Fruit fly (Drosophila melanogaster) whole organism, prepupa: Measurements from ENCODE around the gene Pp2B-14D.
A peak's percentile ranks its signal among the peaks of the same experiment; 100 is the strongest.

ENCODE experiments used
- Blimp-1 ChIP-seq: fragments of 200-800 bp; sonication (Bioruptor generic); optimal IDR thresholded peaks from 3 replicates; lab custom pipeline; 2017; ENCODE audit warnings: missing biosample characterization, missing genetic modification characterization, mild to moderate bottlenecking, moderate library complexity, missing genetic modification reagents
- CG10631 ChIP-seq: fragments of 200-800 bp; sonication (Bioruptor generic); optimal IDR thresholded peaks from 2 replicates; lab custom pipeline; 2016; ENCODE audit warnings: missing biosample characterization, missing genetic modification characterization
- CG10669 ChIP-seq: fragments of 200-800 bp; sonication (Bioruptor generic); optimal IDR thresholded peaks from 3 replicates; lab custom pipeline; 2018; ENCODE audit warnings: missing biosample characterization, mild to moderate bottlenecking, missing genetic modification characterization, moderate library complexity
- CG11294 ChIP-seq: fragments of 200-800 bp; sonication (Bioruptor generic); IDR thresholded peaks from 2 replicates; pipeline ENCODE4 v1.3.6; 2022; ENCODE audit warnings: missing biosample characterization, missing genetic modification characterization
- CG1621 ChIP-seq: fragments of 200-800 bp; sonication (Bioruptor generic); optimal IDR thresholded peaks from 3 replicates; lab custom pipeline; 2018; ENCODE audit warnings: missing biosample characterization, mild to moderate bottlenecking, missing genetic modification characterization
- CG16779 ChIP-seq: fragments of 200-800 bp; sonication (Bioruptor generic); optimal IDR thresholded peaks from 3 replicates; lab custom pipeline; 2017; ENCODE audit warnings: missing biosample characterization, mild to moderate bottlenecking, missing genetic modification characterization
- CG3032 ChIP-seq: fragments of 200-800 bp; optimal IDR thresholded peaks from 2 replicates; lab custom pipeline; 2019; ENCODE audit warnings: missing biosample characterization, mild to moderate bottlenecking, missing genetic modification characterization, moderate library complexity
- CG31627 ChIP-seq: fragments of 200-800 bp; sonication (Bioruptor generic); optimal IDR thresholded peaks from 3 replicates; lab custom pipeline; 2016; ENCODE audit warnings: missing biosample characterization, missing genetic modification characterization
- CG32006 ChIP-seq: fragments of 200-800 bp; sonication (Bioruptor generic); optimal IDR thresholded peaks from 3 replicates; lab custom pipeline; 2017; ENCODE audit warnings: missing biosample characterization, mild to moderate bottlenecking, missing genetic modification characterization
- CG34406 ChIP-seq: fragments of 200-800 bp; sonication (Bioruptor generic); optimal IDR thresholded peaks from 3 replicates; lab custom pipeline; 2016; ENCODE audit warnings: missing biosample characterization, missing genetic modification characterization
- CG4318 ChIP-seq: fragments of 200-800 bp; sonication (Bioruptor generic); optimal IDR thresholded peaks from 3 replicates; lab custom pipeline; 2017; ENCODE audit warnings: missing biosample characterization, mild to moderate bottlenecking, missing genetic modification characterization
- CG6276 ChIP-seq: fragments of 200-800 bp; sonication (Bioruptor generic); optimal IDR thresholded peaks from 2 replicates; lab custom pipeline; 2017; ENCODE audit warnings: missing biosample characterization, mild to moderate bottlenecking, missing genetic modification characterization
- CG6792 ChIP-seq: fragments of 200-800 bp; sonication (Bioruptor generic); optimal IDR thresholded peaks from 3 replicates; lab custom pipeline; 2016; ENCODE audit warnings: missing biosample characterization, missing genetic modification characterization
- CG6808 ChIP-seq: fragments of 200-800 bp; sonication (Bioruptor generic); optimal IDR thresholded peaks from 3 replicates; lab custom pipeline; 2017; ENCODE audit warnings: missing biosample characterization, missing genetic modification characterization, mild to moderate bottlenecking, moderate library complexity, missing genetic modification reagents
- CG7368 ChIP-seq: fragments of 200-800 bp; sonication (Bioruptor generic); optimal IDR thresholded peaks from 3 replicates; lab custom pipeline; 2016; ENCODE audit warnings: missing biosample characterization, missing genetic modification characterization
- CG8119 ChIP-seq: fragments of 200-800 bp; sonication (Bioruptor generic); IDR thresholded peaks from 3 replicates; pipeline ENCODE4 v1.3.6; 2022; ENCODE audit warnings: missing biosample characterization, missing genetic modification characterization
- CG8319 ChIP-seq: fragments of 200-800 bp; sonication (Bioruptor generic); optimal IDR thresholded peaks from 3 replicates; lab custom pipeline; 2016; ENCODE audit warnings: missing biosample characterization, missing genetic modification characterization
- CG8632 ChIP-seq: fragments of 200-800 bp; sonication (Bioruptor generic); optimal IDR thresholded peaks from 3 replicates; lab custom pipeline; 2016; ENCODE audit warnings: missing biosample characterization, missing genetic modification characterization
- CG9139 ChIP-seq: fragments of 200-800 bp; sonication (Bioruptor generic); optimal IDR thresholded peaks from 3 replicates; lab custom pipeline; 2017; ENCODE audit warnings: missing biosample characterization, mild to moderate bottlenecking, missing genetic modification characterization
- Eip75B ChIP-seq: fragments of 200-800 bp; sonication (Bioruptor generic); optimal IDR thresholded peaks from 3 replicates; lab custom pipeline; 2016; ENCODE audit warnings: missing biosample characterization, missing genetic modification characterization
- Eip78C ChIP-seq: fragments of 200-800 bp; sonication (Bioruptor generic); peaks from one replicate; lab custom pipeline; 2016; ENCODE audit warnings: missing biosample characterization, missing genetic modification characterization
- Eip93F ChIP-seq: fragments of 200-800 bp; sonication (Bioruptor generic); optimal IDR thresholded peaks from 2 replicates; lab custom pipeline; 2016; ENCODE audit warnings: missing biosample characterization, mild to moderate bottlenecking, missing genetic modification characterization
- Ets21C ChIP-seq: fragments of 200-800 bp; sonication (Bioruptor generic); optimal IDR thresholded peaks from 3 replicates; lab custom pipeline; 2016; ENCODE audit warnings: missing biosample characterization, missing genetic modification characterization
- Ets96B ChIP-seq: fragments of 200-800 bp; optimal IDR thresholded peaks from 2 replicates; lab custom pipeline; 2019; ENCODE audit warnings: missing biosample characterization, mild to moderate bottlenecking, missing genetic modification characterization, moderate library complexity
- Gug ChIP-seq: fragments of 200-800 bp; sonication (Bioruptor generic); IDR thresholded peaks from 2 replicates; pipeline ENCODE4 v1.3.6; 2022; ENCODE audit warnings: missing biosample characterization, missing genetic modification characterization
- Hr38 ChIP-seq: sonication (Bioruptor generic); optimal IDR thresholded peaks from 2 replicates; lab custom pipeline; 2016; ENCODE audit warnings: missing biosample characterization, missing genetic modification characterization
- Hr39 ChIP-seq: fragments of 200-800 bp; sonication (Bioruptor generic); optimal IDR thresholded peaks from 2 replicates; lab custom pipeline; 2016; ENCODE audit warnings: missing biosample characterization, missing genetic modification characterization
- Hr4 ChIP-seq: fragments of 200-800 bp; sonication (Bioruptor generic); optimal IDR thresholded peaks from 3 replicates; lab custom pipeline; 2016; ENCODE audit warnings: missing biosample characterization, missing genetic modification characterization
- Met ChIP-seq: fragments of 200-800 bp; sonication (Bioruptor generic); optimal IDR thresholded peaks from 3 replicates; lab custom pipeline; 2016; ENCODE audit warnings: missing biosample characterization, missing genetic modification characterization
- Smox ChIP-seq: fragments of 200-800 bp; sonication (Bioruptor generic); optimal IDR thresholded peaks from 3 replicates; lab custom pipeline; 2016; ENCODE audit warnings: missing biosample characterization, missing genetic modification characterization
- Sox15 ChIP-seq: fragments of 200-800 bp; sonication (Bioruptor generic); optimal IDR thresholded peaks from 3 replicates; lab custom pipeline; 2016; ENCODE audit warnings: missing biosample characterization, missing genetic modification characterization
- achi ChIP-seq: fragments of 200-800 bp; sonication (Bioruptor generic); optimal IDR thresholded peaks from 3 replicates; lab custom pipeline; 2016; ENCODE audit warnings: missing biosample characterization, missing genetic modification characterization
- acj6 ChIP-seq: fragments of 200-800 bp; sonication (Bioruptor generic); optimal IDR thresholded peaks from 3 replicates; lab custom pipeline; 2016; ENCODE audit warnings: missing biosample characterization, missing genetic modification characterization
- cyc ChIP-seq: fragments of 200-800 bp; sonication (Bioruptor generic); optimal IDR thresholded peaks from 3 replicates; lab custom pipeline; 2016; ENCODE audit warnings: missing biosample characterization, missing genetic modification characterization
- dac ChIP-seq: fragments of 200-800 bp; sonication (Bioruptor generic); optimal IDR thresholded peaks from 2 replicates; lab custom pipeline; 2017; ENCODE audit warnings: missing biosample characterization, mild to moderate bottlenecking, missing genetic modification characterization
- dsx ChIP-seq: fragments of 200-800 bp; optimal IDR thresholded peaks from 3 replicates; lab custom pipeline; 2019; ENCODE audit warnings: missing biosample characterization, mild to moderate bottlenecking, missing genetic modification characterization, moderate library complexity; ENCODE audit not compliant: poor library complexity, severe bottlenecking
- eg ChIP-seq: fragments of 200-800 bp; sonication (Bioruptor generic); IDR thresholded peaks from 3 replicates; pipeline ENCODE4 v1.3.6; 2022; ENCODE audit warnings: missing biosample characterization, missing genetic modification characterization
- esn ChIP-seq: fragments of 200-800 bp; sonication (Bioruptor generic); optimal IDR thresholded peaks from 2 replicates; lab custom pipeline; 2016; ENCODE audit warnings: missing biosample characterization, mild to moderate bottlenecking, missing genetic modification characterization, moderate library complexity
- fd59A ChIP-seq: fragments of 200-800 bp; sonication (Bioruptor generic); optimal IDR thresholded peaks from 2 replicates; lab custom pipeline; 2017; ENCODE audit warnings: missing biosample characterization, mild to moderate bottlenecking, missing genetic modification characterization, missing genetic modification reagents
- fd85E ChIP-seq: fragments of 200-800 bp; sonication (Bioruptor generic); optimal IDR thresholded peaks from 3 replicates; lab custom pipeline; 2016; ENCODE audit warnings: missing biosample characterization, missing genetic modification characterization
- fkh ChIP-seq: fragments of 200-800 bp; sonication (Bioruptor generic); optimal IDR thresholded peaks from 3 replicates; lab custom pipeline; 2017; ENCODE audit warnings: missing biosample characterization, mild to moderate bottlenecking, missing genetic modification characterization, moderate library complexity
- lz ChIP-seq: fragments of 200-800 bp; sonication (Bioruptor generic); optimal IDR thresholded peaks from 3 replicates; lab custom pipeline; 2016; ENCODE audit warnings: missing biosample characterization, missing genetic modification characterization
- net ChIP-seq: fragments of 200-800 bp; sonication (Bioruptor generic); optimal IDR thresholded peaks from 3 replicates; lab custom pipeline; 2016; ENCODE audit warnings: missing biosample characterization, missing genetic modification characterization
- pdm3 ChIP-seq: fragments of 200-800 bp; sonication (Bioruptor generic); optimal IDR thresholded peaks from 3 replicates; lab custom pipeline; 2016; ENCODE audit warnings: missing biosample characterization, missing genetic modification characterization
- salr ChIP-seq, 2 experiments: fragments of 200-800 bp; sonication (Bioruptor generic); optimal IDR thresholded peaks; 3 replicates each; lab custom pipeline; 2016 to 2018; ENCODE audit warnings: missing biosample characterization in 2 of 2, missing genetic modification characterization in 2 of 2, mild to moderate bottlenecking in 1 of 2
- ss ChIP-seq, 2 experiments: fragments of 200-800 bp; sonication (Bioruptor generic); optimal IDR thresholded peaks; 2 replicates in 1 of 2; 3 replicates in 1 of 2; lab custom pipeline; 2017 to 2018; ENCODE audit warnings: mild to moderate bottlenecking in 2 of 2, missing biosample characterization in 2 of 2, missing genetic modification characterization in 2 of 2, moderate library complexity in 1 of 2

The Pp2B-14D gene

dm6 chrX:16579978-16580377, 20.2 kb upstream of the Pp2B-14D start (continued):
- TF ChIP-seq eg (no peak), Eip75B (peak; percentile 29), CG16779 (tag; lab: Kevin White, UChicago) (no peak)
- TF ChIP-seq, all 60 proteins: peak for 24

- TF ChIP-seq ss (GFP tag; optimal IDR thresholded peaks at IDR 0.05; lab: Kevin White, UChicago) (peak in 1 of 2 experiments; percentile 14), Eip78C (no peak)
Measured at dm6 chrX:16575097-16575496, 15.3 kb upstream of the Pp2B-14D start.

- TF ChIP-seq Met (no peak), Hr39 (no peak), CG11294 (GFP tag; lab: Robert Waterston, UW) (no peak), fd59A (no peak), fd85E (GFP tag; lab: Kevin White, UChicago) (no peak), CG6276 (GFP tag; lab: Kevin White, UChicago) (no peak), CG1621 (tag; lab: Kevin White, UChicago) (no peak), achi (GFP tag; lab: Kevin White, UChicago) (no peak), CG31627 (no peak), fkh (GFP tag; lab: Kevin White, UChicago) (no peak), CG3032 (tag; lab: Kevin White, UChicago) (no peak), CG8632 (GFP tag; lab: Kevin White, UChicago) (no peak)
Measured at dm6 chrX:16574114-16574513, 14.3 kb upstream of the Pp2B-14D start.

dm6 chrX:16573659-16574058, 13.8 kb upstream of the Pp2B-14D start:
- no peak for TF ChIP-seq Hr4 (GFP tag; lab: Kevin White, UChicago)
- no peak for TF ChIP-seq dsx
- TF ChIP-seq fd85E (GFP tag; lab: Kevin White, UChicago) = no peak
- no peak for TF ChIP-seq dac (GFP tag; lab: Kevin White, UChicago)
- peak; percentile 28 for TF ChIP-seq CG7368
- no peak for TF ChIP-seq CG9139 (GFP tag; lab: Kevin White, UChicago)
- no peak for TF ChIP-seq CG32006 (GFP tag; lab: Kevin White, UChicago)
- TF ChIP-seq Sox15 (GFP tag; lab: Kevin White, UChicago) = no peak
- peak; percentile 55 for TF ChIP-seq CG6792 (GFP tag; lab: Kevin White, UChicago)
- no peak for TF ChIP-seq CG4318 (GFP tag; lab: Kevin White, UChicago)
- no peak for TF ChIP-seq cyc (GFP tag; lab: Kevin White, UChicago)
- TF ChIP-seq CG34406 (GFP tag; lab: Kevin White, UChicago) = peak; percentile 13
- no peak for TF ChIP-seq acj6
- no peak for TF ChIP-seq pdm3
- TF ChIP-seq Smox (GFP tag; lab: Kevin White, UChicago) = no peak
- no peak for TF ChIP-seq CG1621 (tag; lab: Kevin White, UChicago)
- peak; percentile 27 for TF ChIP-seq CG6808 (GFP tag; lab: Kevin White, UChicago)
- TF ChIP-seq CG8319 (GFP tag; lab: Kevin White, UChicago) = no peak
- no peak for TF ChIP-seq Hr38 (GFP tag; lab: Kevin White, UChicago)
- no peak for TF ChIP-seq lz (GFP tag; lab: Kevin White, UChicago)
- no peak for TF ChIP-seq salr (GFP tag; optimal IDR thresholded peaks at IDR 0.05; lab: Kevin White, UChicago)
- TF ChIP-seq Eip75B = peak; percentile 49
- peak; percentile 8 for TF ChIP-seq net
- TF ChIP-seq achi (GFP tag; lab: Kevin White, UChicago) = no peak
- TF ChIP-seq esn (GFP tag; lab: Kevin White, UChicago) = peak; percentile 31
- no peak for TF ChIP-seq eg
- peak; percentile 17 for TF ChIP-seq fd59A
- TF ChIP-seq Eip93F (GFP tag; lab: Kevin White, UChicago) = no peak
- no peak for TF ChIP-seq Ets21C (GFP tag; lab: Kevin White, UChicago)
- no peak for TF ChIP-seq CG31627
- TF ChIP-seq CG10631 (GFP tag; lab: Kevin White, UChicago) = peak; percentile 7
- no peak for TF ChIP-seq CG8632 (GFP tag; lab: Kevin White, UChicago)
- TF ChIP-seq Blimp-1 = no peak
- TF ChIP-seq CG10669 (GFP tag; lab: Kevin White, UChicago) = peak; percentile 30
- peak in 1 of 2 experiments; percentile 61 for TF ChIP-seq ss (GFP tag; optimal IDR thresholded peaks at IDR 0.05; lab: Kevin White, UChicago)
- TF ChIP-seq Ets96B (tag; lab: Kevin White, UChicago) = no peak
- peak; percentile 78 for TF ChIP-seq fkh (GFP tag; lab: Kevin White, UChicago)
- no peak for TF ChIP-seq CG8119 (GFP tag; lab: Robert Waterston, UW)
- TF ChIP-seq Gug (GFP tag; lab: Robert Waterston, UW) = no peak
